Worm (Caenorhabditis elegans) whole organism, L1 larva: ENCODE measurements around the gene glr-2.
A peak's percentile ranks its signal among the peaks of the same experiment; 100 is the strongest.

Experiments used
- F16B12.6 ChIP-seq: fragments of 150-350 bp; optimal IDR thresholded peaks from 2 replicates; lab custom pipeline; 2014; ENCODE audit warnings: missing biosample characterization, missing genetic modification characterization
- Y116A8C.19 ChIP-seq: sonication (generic microtip); optimal IDR thresholded peaks from 2 replicates; lab custom pipeline; 2016; ENCODE audit warnings: missing compliant biosample characterization, missing genetic modification characterization, borderline replicate concordance
- aly-2 ChIP-seq: fragments of 150-350 bp; optimal IDR thresholded peaks from 2 replicates; lab custom pipeline; 2014; ENCODE audit warnings: missing biosample characterization, missing genetic modification characterization
- ama-1 ChIP-seq: fragments of 150-350 bp; optimal IDR thresholded peaks from 2 replicates; lab custom pipeline; 2014
- blmp-1 ChIP-seq: fragments of 150-350 bp; optimal IDR thresholded peaks from 2 replicates; lab custom pipeline; 2014; ENCODE audit warnings: missing biosample characterization, missing genetic modification characterization
- dpl-1 ChIP-seq, 3 experiments: fragments of 150-350 bp in 2 of 3; sonication (generic microtip) in 1 of 3; optimal IDR thresholded peaks; 2 replicates each; lab custom pipeline; 2014 to 2017; ENCODE audit warnings: missing biosample characterization in 3 of 3, missing genetic modification characterization in 3 of 3, missing genetic modification reagents in 3 of 3
- dsc-1 ChIP-seq: sonication (generic microtip); optimal IDR thresholded peaks from 2 replicates; lab custom pipeline; 2016; ENCODE audit warnings: mild to moderate bottlenecking, missing genetic modification characterization, missing compliant biosample characterization
- efl-3 ChIP-seq: fragments of 200-800 bp; sonication (Bioruptor generic); optimal IDR thresholded peaks from 2 replicates; lab custom pipeline; 2018; ENCODE audit warnings: mild to moderate bottlenecking, missing genetic modification characterization, missing compliant biosample characterization
- egl-27 ChIP-seq, 2 experiments: fragments of 150-350 bp in 1 of 2; sonication (generic microtip); optimal IDR thresholded peaks; 3 replicates each; lab custom pipeline; 2017 to 2018; ENCODE audit warnings: missing biosample characterization in 2 of 2, missing genetic modification characterization in 2 of 2, missing genetic modification reagents in 2 of 2
- elt-2 ChIP-seq: sonication (generic microtip); optimal IDR thresholded peaks from 2 replicates; lab custom pipeline; 2016; ENCODE audit warnings: missing genetic modification characterization, mild to moderate bottlenecking, inconsistent platforms, missing compliant biosample characterization, missing genetic modification reagents
- fos-1 ChIP-seq: fragments of 150-350 bp; optimal IDR thresholded peaks from 2 replicates; lab custom pipeline; 2014; ENCODE audit warnings: missing biosample characterization, missing genetic modification characterization
- grh-1 ChIP-seq: fragments of 200-800 bp; sonication (Bioruptor generic); IDR thresholded peaks from 2 replicates; pipeline ENCODE4 v1.3.6; 2022; ENCODE audit warnings: missing genetic modification reagents, missing genetic modification characterization, missing compliant biosample characterization
- hpl-2 ChIP-seq: fragments of 150-350 bp; optimal IDR thresholded peaks from 2 replicates; lab custom pipeline; 2014; ENCODE audit warnings: missing biosample characterization, missing genetic modification reagents, missing genetic modification characterization
- irx-1 ChIP-seq: sonication (generic microtip); optimal IDR thresholded peaks from 2 replicates; lab custom pipeline; 2016; ENCODE audit warnings: missing genetic modification characterization, missing compliant biosample characterization
- isw-1 ChIP-seq: fragments of 200-800 bp; sonication (Bioruptor generic); IDR thresholded peaks from 2 replicates; pipeline ENCODE4 v1.3.6; 2022; ENCODE audit warnings: missing genetic modification characterization, missing compliant biosample characterization
- jun-1 ChIP-seq: fragments of 150-350 bp; optimal IDR thresholded peaks from 2 replicates; lab custom pipeline; 2014; ENCODE audit warnings: missing biosample characterization, missing genetic modification reagents, missing genetic modification characterization
- lin-15B ChIP-seq: fragments of 150-350 bp; sonication (generic microtip); optimal IDR thresholded peaks from 3 replicates; lab custom pipeline; 2014; ENCODE audit warnings: missing biosample characterization, missing genetic modification characterization
- lin-35 ChIP-seq, 2 experiments: fragments of 150-350 bp; optimal IDR thresholded peaks; 2 replicates each; lab custom pipeline; 2014; ENCODE audit warnings: missing biosample characterization in 2 of 2, missing genetic modification characterization in 2 of 2, missing genetic modification reagents in 2 of 2
- lir-3 ChIP-seq: sonication (generic microtip); optimal IDR thresholded peaks from 2 replicates; lab custom pipeline; 2016; ENCODE audit warnings: mild to moderate bottlenecking, missing genetic modification characterization, moderate library complexity, missing compliant biosample characterization; ENCODE audit not compliant: poor library complexity
- lsy-2 ChIP-seq, 2 experiments: fragments of 150-350 bp; optimal IDR thresholded peaks; 2 replicates each; lab custom pipeline; 2014; ENCODE audit warnings: missing biosample characterization in 2 of 2, missing genetic modification characterization in 2 of 2
- mab-9 ChIP-seq: fragments of 200-800 bp; sonication (Bioruptor generic); IDR thresholded peaks from 2 replicates; pipeline ENCODE4 v1.3.6; 2022; ENCODE audit warnings: missing genetic modification reagents, missing genetic modification characterization, missing compliant biosample characterization
- mep-1 ChIP-seq: fragments of 150-350 bp; optimal IDR thresholded peaks from 2 replicates; lab custom pipeline; 2014; ENCODE audit warnings: missing biosample characterization, missing genetic modification characterization
- nhr-12 ChIP-seq: sonication (generic microtip); optimal IDR thresholded peaks from 2 replicates; lab custom pipeline; 2017; ENCODE audit warnings: missing biosample characterization, missing genetic modification characterization
- nhr-20 ChIP-seq: sonication (generic microtip); optimal IDR thresholded peaks from 2 replicates; lab custom pipeline; 2016; ENCODE audit warnings: mild to moderate bottlenecking, missing genetic modification characterization, missing compliant biosample characterization
- nhr-237 ChIP-seq: fragments of 150-350 bp; optimal IDR thresholded peaks from 2 replicates; lab custom pipeline; 2014; ENCODE audit warnings: missing biosample characterization, missing genetic modification characterization
- nhr-28 ChIP-seq: fragments of 150-350 bp; optimal IDR thresholded peaks from 2 replicates; lab custom pipeline; 2014; ENCODE audit warnings: missing biosample characterization, missing genetic modification characterization
- nhr-71 ChIP-seq: sonication (generic microtip); optimal IDR thresholded peaks from 2 replicates; lab custom pipeline; 2016; ENCODE audit warnings: mild to moderate bottlenecking, missing genetic modification characterization, moderate library complexity, missing compliant biosample characterization
- nhr-76 ChIP-seq: sonication (generic microtip); optimal IDR thresholded peaks from 2 replicates; lab custom pipeline; 2017; ENCODE audit warnings: missing biosample characterization, missing genetic modification characterization
- nhr-77 ChIP-seq: fragments of 150-350 bp; optimal IDR thresholded peaks from 2 replicates; lab custom pipeline; 2014; ENCODE audit warnings: missing biosample characterization, missing genetic modification characterization
- nhr-85 ChIP-seq: sonication (generic microtip); peaks from one replicate; lab custom pipeline; 2016; ENCODE audit warnings: missing genetic modification characterization, inconsistent platforms, missing compliant biosample characterization
- nhr-90 ChIP-seq: sonication (generic microtip); optimal IDR thresholded peaks from 2 replicates; lab custom pipeline; 2016; ENCODE audit warnings: mild to moderate bottlenecking, missing genetic modification characterization, missing compliant biosample characterization; ENCODE audit not compliant: poor library complexity
- pax-3 ChIP-seq: fragments of 200-800 bp; sonication (Bioruptor generic); optimal IDR thresholded peaks from 2 replicates; lab custom pipeline; 2018; ENCODE audit warnings: mild to moderate bottlenecking, missing genetic modification characterization, moderate library complexity, missing compliant biosample characterization
- pqm-1 ChIP-seq: sonication (generic microtip); optimal IDR thresholded peaks from 3 replicates; lab custom pipeline; 2017; ENCODE audit warnings: missing biosample characterization, missing genetic modification characterization
- rnt-1 ChIP-seq: sonication (generic microtip); optimal IDR thresholded peaks from 2 replicates; lab custom pipeline; 2016; ENCODE audit warnings: mild to moderate bottlenecking, missing genetic modification characterization, moderate library complexity, missing compliant biosample characterization
- skn-1 ChIP-seq: fragments of 150-350 bp; optimal IDR thresholded peaks from 2 replicates; lab custom pipeline; 2014; ENCODE audit warnings: missing biosample characterization, missing genetic modification characterization
- sox-4 ChIP-seq: sonication (generic microtip); optimal IDR thresholded peaks from 2 replicates; lab custom pipeline; 2016; ENCODE audit warnings: missing genetic modification characterization, missing compliant biosample characterization
- sptf-1 ChIP-seq: fragments of 150-350 bp; optimal IDR thresholded peaks from 2 replicates; lab custom pipeline; 2014; ENCODE audit warnings: missing biosample characterization, missing genetic modification characterization
- sup-37 ChIP-seq: fragments of 200-800 bp; sonication (Bioruptor generic); optimal IDR thresholded peaks from 2 replicates; lab custom pipeline; 2018; ENCODE audit warnings: mild to moderate bottlenecking, missing genetic modification characterization, missing compliant biosample characterization
- unc-62 ChIP-seq: fragments of 150-350 bp; optimal IDR thresholded peaks from 2 replicates; lab custom pipeline; 2014; ENCODE audit warnings: missing biosample characterization, missing genetic modification reagents, missing genetic modification characterization
- unc-86 ChIP-seq: sonication (generic microtip); optimal IDR thresholded peaks from 2 replicates; lab custom pipeline; 2016; ENCODE audit warnings: missing genetic modification characterization, missing compliant biosample characterization
- unc-98 ChIP-seq: fragments of 200-800 bp; sonication (Bioruptor generic); IDR thresholded peaks from 2 replicates; pipeline ENCODE4 v1.3.6; 2022; ENCODE audit warnings: missing genetic modification characterization, missing compliant biosample characterization
- vab-15 ChIP-seq: sonication (generic microtip); optimal IDR thresholded peaks from 2 replicates; lab custom pipeline; 2017; ENCODE audit warnings: missing genotype, mild to moderate bottlenecking, missing genetic modification characterization, missing compliant biosample characterization
- zip-4 ChIP-seq: fragments of 200-800 bp; sonication (Bioruptor generic); optimal IDR thresholded peaks from 2 replicates; lab custom pipeline; 2018; ENCODE audit warnings: mild to moderate bottlenecking, missing genetic modification characterization, moderate library complexity, missing compliant biosample characterization
- ztf-11 ChIP-seq, 2 experiments: sonication (generic microtip); optimal IDR thresholded peaks; 2 replicates each; lab custom pipeline; 2016 to 2017; ENCODE audit warnings: missing genetic modification characterization in 2 of 2, missing biosample characterization in 1 of 2, missing compliant biosample characterization in 1 of 2
- ztf-4 ChIP-seq: fragments of 150-350 bp; optimal IDR thresholded peaks from 2 replicates; lab custom pipeline; 2014; ENCODE audit warnings: missing biosample characterization, missing genetic modification characterization

The glr-2 gene

ce11 chrIII:7095156-7095555, 49.6 kb downstream of the glr-2 start, which contains the start of gene nhr-9 (continued):
- TF ChIP-seq fos-1 (tag; lab: Kevin White, UChicago) = no peak
- TF ChIP-seq aly-2 (tag; lab: Kevin White, UChicago) = no peak
- no peak for TF ChIP-seq unc-98 (GFP tag; lab: Robert Waterston, UW)
- TF ChIP-seq dsc-1 = peak; percentile 89
- TF ChIP-seq ztf-4 (tag; lab: Kevin White, UChicago) = no peak
- TF ChIP-seq ztf-11 (tag; optimal IDR thresholded peaks at IDR 0.05; lab: Kevin White, UChicago) = no peak
- no peak for TF ChIP-seq lin-35 (GFP tag; optimal IDR thresholded peaks at IDR 0.05; lab: Kevin White, UChicago)
- no peak for TF ChIP-seq elt-2 (tag; lab: Kevin White, UChicago)
- no peak for TF ChIP-seq isw-1 (GFP tag; lab: Robert Waterston, UW)
- TF ChIP-seq sup-37 (GFP tag; lab: Kevin White, UChicago) = no peak
- TF ChIP-seq nhr-28 = no peak
- TF ChIP-seq sptf-1 (tag; lab: Kevin White, UChicago) = no peak
- no peak for TF ChIP-seq vab-15 (tag; lab: Kevin White, UChicago)
- no peak for TF ChIP-seq lir-3 (tag; lab: Kevin White, UChicago)
- TF ChIP-seq jun-1 (tag; lab: Kevin White, UChicago) = no peak
- no peak for TF ChIP-seq lin-15B (tag; lab: Kevin White, UChicago)
- TF ChIP-seq dpl-1 (GFP tag; optimal IDR thresholded peaks at IDR 0.05; lab: Kevin White, UChicago) = no peak
- TF ChIP-seq unc-62 (GFP tag; lab: Kevin White, UChicago) = no peak
- TF ChIP-seq ama-1 (lab: Kevin White, UChicago) = no peak
- no peak for TF ChIP-seq unc-86
- no peak for TF ChIP-seq nhr-77 (tag; lab: Kevin White, UChicago)
- TF ChIP-seq nhr-85 (tag; lab: Kevin White, UChicago) = no peak
- no peak for TF ChIP-seq F16B12.6 (tag; lab: Kevin White, UChicago)
- no peak for TF ChIP-seq Y116A8C.19 (tag; lab: Kevin White, UChicago)
- no peak for TF ChIP-seq zip-4 (GFP tag; lab: Kevin White, UChicago)
- no peak for TF ChIP-seq mep-1
- no peak for TF ChIP-seq irx-1 (tag; lab: Kevin White, UChicago)
- peak; percentile 39 for TF ChIP-seq sox-4 (tag; lab: Kevin White, UChicago)
- TF ChIP-seq mab-9 (GFP tag; lab: Robert Waterston, UW) = no peak
- peak; percentile 38 for TF ChIP-seq pax-3 (tag; lab: Kevin White, UChicago)
- no peak for TF ChIP-seq nhr-237 (tag; lab: Kevin White, UChicago)
- TF ChIP-seq nhr-90 (tag; lab: Kevin White, UChicago) = no peak
- no peak for TF ChIP-seq lsy-2 (tag; optimal IDR thresholded peaks at IDR 0.05; lab: Kevin White, UChicago)
- no peak for TF ChIP-seq pqm-1
- TF ChIP-seq efl-3 (GFP tag; lab: Kevin White, UChicago) = no peak
- TF ChIP-seq nhr-20 (tag; lab: Kevin White, UChicago) = peak; percentile 11
- no peak for TF ChIP-seq egl-27 (tag; optimal IDR thresholded peaks at IDR 0.05; lab: Kevin White, UChicago)

- TF ChIP-seq rnt-1 (tag; lab: Kevin White, UChicago) = no peak
- no peak for TF ChIP-seq nhr-76 (tag; lab: Kevin White, UChicago)
- no peak for TF ChIP-seq blmp-1
- no peak for TF ChIP-seq hpl-2 (GFP tag; lab: Kevin White, UChicago)
- TF ChIP-seq ama-1 (lab: Kevin White, UChicago) = no peak
- no peak for TF ChIP-seq nhr-12
- TF ChIP-seq zip-4 (GFP tag; lab: Kevin White, UChicago) = no peak
- TF ChIP-seq sox-4 (tag; lab: Kevin White, UChicago) = no peak
- no peak for TF ChIP-seq sup-37 (GFP tag; lab: Kevin White, UChicago)
- no peak for TF ChIP-seq grh-1
- TF ChIP-seq nhr-71 (tag; lab: Kevin White, UChicago) = no peak
- no peak for TF ChIP-seq irx-1 (tag; lab: Kevin White, UChicago)
- TF ChIP-seq dpl-1 (GFP tag; optimal IDR thresholded peaks at IDR 0.05; lab: Kevin White, UChicago) = no peak
- no peak for TF ChIP-seq skn-1 (tag; lab: Kevin White, UChicago)
Measured at ce11 chrIII:7091042-7091441, 53.7 kb downstream of the glr-2 start, which contains the start of gene ZK418.2. TSS of gene ZK418.2 (plus strand) at chrIII:7091342.
